Fruit fly (Drosophila melanogaster): ENCODE results near the gene Mi-2.

Mi-2 gene

dm6 chr3L:19919981-19920380 lies 10.0 kb upstream of the Mi-2 start:
- TF ChIP-seq CrebA (GFP tag; optimal IDR thresholded peaks at IDR 0.05; ENCODE audit: borderline replicate concordance), result no peak
- TF ChIP-seq Vsx2 (GFP tag; optimal IDR thresholded peaks at IDR 0.05; ENCODE audit: partially characterized antibody), result no peak
- TF ChIP-seq Hr83 (GFP tag; optimal IDR thresholded peaks at IDR 0.05; ENCODE audit: poor library complexity, severe bottlenecking), result no peak

dm6 chr3L:19914833-19915232 lies 4.8 kb upstream of the Mi-2 start, which contains the start of gene Rpn1:
Rpn1 (plus strand) TSS chr3L:19915051.
- no peak for TF ChIP-seq OdsH (GFP tag; optimal IDR thresholded peaks at IDR 0.05)
- TF ChIP-seq dsf (GFP tag; optimal IDR thresholded peaks at IDR 0.05; ENCODE audit: borderline replicate concordance), result no peak
- no peak for TF ChIP-seq h (GFP tag; optimal IDR thresholded peaks at IDR 0.05)
- TF ChIP-seq brk (GFP tag; optimal IDR thresholded peaks at IDR 0.05), result no peak
- TF ChIP-seq Vsx2 (GFP tag; optimal IDR thresholded peaks at IDR 0.05; ENCODE audit: partially characterized antibody), result no peak
- no peak for TF ChIP-seq Sp1 (GFP tag; optimal IDR thresholded peaks at IDR 0.05)
- no peak for TF ChIP-seq Abd-B (GFP tag; optimal IDR thresholded peaks at IDR 0.05)
- no peak for TF ChIP-seq rgr (GFP tag; optimal IDR thresholded peaks at IDR 0.05)
- no peak for TF ChIP-seq fru (GFP tag; optimal IDR thresholded peaks at IDR 0.05)
- no peak for TF ChIP-seq N (GFP tag; optimal IDR thresholded peaks at IDR 0.05)
- TF ChIP-seq Jra (GFP tag; optimal IDR thresholded peaks at IDR 0.05), result no peak
- no peak for TF ChIP-seq lola (GFP tag; optimal IDR thresholded peaks at IDR 0.05)
- no peak for TF ChIP-seq br (GFP tag; optimal IDR thresholded peaks at IDR 0.05)
- no peak for TF ChIP-seq woc (GFP tag; optimal IDR thresholded peaks at IDR 0.05)
- peak; percentile 23 for TF ChIP-seq Hr83 (GFP tag; optimal IDR thresholded peaks at IDR 0.05; ENCODE audit: poor library complexity, severe bottlenecking)
- no peak for TF ChIP-seq Rel (GFP tag; optimal IDR thresholded peaks at IDR 0.05)
- peak; percentile 29 for TF ChIP-seq Rel (tag; optimal IDR thresholded peaks at IDR 0.05)

dm6 chr3L:19913328-19913936 lies 3.4 kb upstream of the Mi-2 start, which contains the start of gene Mtr3:
Mtr3 (minus strand) TSS chr3L:19913715.
- TF ChIP-seq sage (GFP tag; optimal IDR thresholded peaks at IDR 0.05) (no peak), dmrt93B (GFP tag; optimal IDR thresholded peaks at IDR 0.05) (no peak), usp (GFP tag; optimal IDR thresholded peaks at IDR 0.05) (no peak), OdsH (GFP tag; optimal IDR thresholded peaks at IDR 0.05) (no peak), Dif (GFP tag; optimal IDR thresholded peaks at IDR 0.05; ENCODE audit: partially characterized antibody) (no peak), CrebA (GFP tag; optimal IDR thresholded peaks at IDR 0.05; ENCODE audit: borderline replicate concordance) (no peak), Hr78 (GFP tag; optimal IDR thresholded peaks at IDR 0.05) (no peak), Rel (GFP tag; optimal IDR thresholded peaks at IDR 0.05) (no peak), Rel (tag; optimal IDR thresholded peaks at IDR 0.05) (no peak), Vsx2 (GFP tag; optimal IDR thresholded peaks at IDR 0.05; ENCODE audit: partially characterized antibody) (no peak), GATAd (GFP tag; optimal IDR thresholded peaks at IDR 0.05) (no peak), lola (GFP tag; optimal IDR thresholded peaks at IDR 0.05) (no peak), woc (GFP tag; optimal IDR thresholded peaks at IDR 0.05) (no peak)

dm6 chr3L:19909234-19910053 lies 571 bp downstream of the Mi-2 start:
- TF ChIP-seq GATAd (GFP tag; optimal IDR thresholded peaks at IDR 0.05), result no peak
- peak; percentile 96 for TF ChIP-seq psq (GFP tag; optimal IDR thresholded peaks at IDR 0.05)
- no peak for TF ChIP-seq Hr83 (GFP tag; optimal IDR thresholded peaks at IDR 0.05; ENCODE audit: poor library complexity, severe bottlenecking)
- TF ChIP-seq Rel (GFP tag; optimal IDR thresholded peaks at IDR 0.05), result no peak
- peak; percentile 38 for TF ChIP-seq Rel (tag; optimal IDR thresholded peaks at IDR 0.05)
- TF ChIP-seq sage (GFP tag; optimal IDR thresholded peaks at IDR 0.05), result no peak
- peak; percentile 46 for TF ChIP-seq rgr (GFP tag; optimal IDR thresholded peaks at IDR 0.05)
- no peak for TF ChIP-seq h (GFP tag; optimal IDR thresholded peaks at IDR 0.05)
- no peak for TF ChIP-seq Dfd (GFP tag; optimal IDR thresholded peaks at IDR 0.05)
- peak; percentile 34 for TF ChIP-seq HLH106 (tag; optimal IDR thresholded peaks at IDR 0.05)
- TF ChIP-seq Jra (GFP tag; optimal IDR thresholded peaks at IDR 0.05), result no peak
- TF ChIP-seq CrebA (GFP tag; optimal IDR thresholded peaks at IDR 0.05; ENCODE audit: borderline replicate concordance), result no peak
- peak; percentile 26 for TF ChIP-seq Sp1 (GFP tag; optimal IDR thresholded peaks at IDR 0.05)

All from whole organism, wandering third instar larva.